Fruit fly (Drosophila melanogaster) whole organism, embryonic: ENCODE measurements around the gene cnir.

ENCODE experiments used
- CG2199 ChIP-seq: fragments of 200-800 bp; sonication (Bioruptor generic); IDR thresholded peaks from 3 replicates; pipeline ENCODE4 v1.3.6; 2022; ENCODE audit warnings: missing biosample characterization, missing genetic modification characterization
- Meics ChIP-seq: fragments of 200-800 bp; sonication (Bioruptor generic); optimal IDR thresholded peaks from 2 replicates; lab custom pipeline; 2017; ENCODE audit warnings: missing biosample characterization, mild to moderate bottlenecking, missing genetic modification characterization
- Scr ChIP-seq: fragments of 200-800 bp; sonication (Bioruptor generic); IDR thresholded peaks from 2 replicates; pipeline ENCODE4 v1.3.6; 2022; ENCODE audit warnings: missing biosample characterization, missing genetic modification characterization; ENCODE audit not compliant: partially characterized antibody
- Ssrp ChIP-seq: fragments of 200-800 bp; sonication (Bioruptor generic); optimal IDR thresholded peaks from 2 replicates; lab custom pipeline; 2018; ENCODE audit warnings: missing biosample characterization, mild to moderate bottlenecking, missing genetic modification characterization, moderate library complexity
- ftz-f1 ChIP-seq: fragments of 200-800 bp; sonication (Bioruptor generic); optimal IDR thresholded peaks from 2 replicates; lab custom pipeline; 2016; ENCODE audit warnings: missing biosample characterization, missing genetic modification characterization
- kni ChIP-seq: fragments of 200-800 bp; sonication (Bioruptor generic); optimal IDR thresholded peaks from 3 replicates; lab custom pipeline; 2017; ENCODE audit warnings: mild to moderate bottlenecking, missing biosample characterization, missing genetic modification reagents, missing genetic modification characterization
- lola ChIP-seq, 3 experiments: fragments of >200 bp in 2 of 3; fragments of 200-800 bp in 1 of 3; sonication (Bioruptor generic) in 1 of 3; optimal IDR thresholded peaks; 2 replicates each; lab custom pipeline; 2017 to 2019; ENCODE audit warnings: missing biosample characterization in 3 of 3, missing genetic modification characterization in 3 of 3, mild to moderate bottlenecking in 1 of 3, moderate library complexity in 1 of 3
- nerfin-2 ChIP-seq: fragments of 200-800 bp; sonication (Bioruptor generic); IDR thresholded peaks from 2 replicates; pipeline ENCODE4 v1.3.6; 2022; ENCODE audit warnings: missing biosample characterization, missing genetic modification characterization; ENCODE audit not compliant: partially characterized antibody
- phol ChIP-seq: fragments of 200-800 bp; sonication (Bioruptor generic); optimal IDR thresholded peaks from 3 replicates; lab custom pipeline; 2018; ENCODE audit warnings: missing biosample characterization, mild to moderate bottlenecking, missing genetic modification characterization, moderate library complexity

- TF ChIP-seq kni (GFP tag; lab: Kevin White, UChicago) = peak; percentile 45
- no peak for TF ChIP-seq lola (GFP tag; optimal IDR thresholded peaks at IDR 0.05; lab: Kevin White, UChicago)
- no peak for TF ChIP-seq Meics (GFP tag; lab: Kevin White, UChicago)
- no peak for TF ChIP-seq CG2199
- no peak for TF ChIP-seq ftz-f1 (GFP tag; lab: Kevin White, UChicago)
- TF ChIP-seq Ssrp (tag; lab: Kevin White, UChicago) = no peak
- no peak for TF ChIP-seq nerfin-2
- TF ChIP-seq Scr (GFP tag; lab: Robert Waterston, UW) = peak; percentile 57
- no peak for TF ChIP-seq phol (tag; lab: Kevin White, UChicago)
Measured at dm6 chr2L:3000517-3000934, 39.1 kb downstream of the cnir start.
